Fruit fly (Drosophila melanogaster) whole organism, embryonic: Measurements from ENCODE around the gene CG13297.

Experiments
- Asciz ChIP-seq: fragments of 200-800 bp; sonication (Bioruptor generic); optimal IDR thresholded peaks from 2 replicates; lab custom pipeline; 2017; ENCODE audit warnings: missing biosample characterization, mild to moderate bottlenecking, missing genetic modification characterization, missing genetic modification reagents
- Atf-2 ChIP-seq: fragments of 200-800 bp; sonication (Bioruptor generic); optimal IDR thresholded peaks from 2 replicates; lab custom pipeline; 2016; ENCODE audit warnings: missing biosample characterization, missing genetic modification characterization
- Bteb2 ChIP-seq: fragments of 200-800 bp; sonication (Bioruptor generic); optimal IDR thresholded peaks from 2 replicates; lab custom pipeline; 2016; ENCODE audit warnings: missing biosample characterization, missing genetic modification characterization
- CG10462 ChIP-seq: fragments of 200-800 bp; sonication (Bioruptor generic); optimal IDR thresholded peaks from 2 replicates; lab custom pipeline; 2016; ENCODE audit warnings: missing biosample characterization, missing genetic modification characterization
- CG10543 ChIP-seq: fragments of 200-800 bp; sonication (Bioruptor generic); optimal IDR thresholded peaks from 3 replicates; lab custom pipeline; 2017; ENCODE audit warnings: missing biosample characterization, mild to moderate bottlenecking, missing genetic modification characterization, moderate library complexity
- CG12155 ChIP-seq: fragments of 200-800 bp; sonication (Bioruptor generic); optimal IDR thresholded peaks from 3 replicates; lab custom pipeline; 2016; ENCODE audit warnings: missing biosample characterization, missing genetic modification characterization
- CG12769 ChIP-seq: fragments of 200-800 bp; sonication (Bioruptor generic); optimal IDR thresholded peaks from 2 replicates; lab custom pipeline; 2019; ENCODE audit warnings: missing biosample characterization, mild to moderate bottlenecking, missing genetic modification characterization, moderate library complexity
- CG15011 ChIP-seq: fragments of 200-800 bp; sonication (Bioruptor generic); optimal IDR thresholded peaks from 3 replicates; lab custom pipeline; 2018; ENCODE audit warnings: missing biosample characterization, mild to moderate bottlenecking, missing genetic modification characterization
- CG1792 ChIP-seq: fragments of 200-800 bp; sonication (Bioruptor generic); optimal IDR thresholded peaks from 2 replicates; lab custom pipeline; 2016; ENCODE audit warnings: missing biosample characterization, missing genetic modification characterization
- CG18619 ChIP-seq: fragments of 200-800 bp; sonication (Bioruptor generic); optimal IDR thresholded peaks from 3 replicates; lab custom pipeline; 2017; ENCODE audit warnings: missing biosample characterization, mild to moderate bottlenecking, missing genetic modification characterization
- CG31365 ChIP-seq: fragments of 200-800 bp; sonication (Bioruptor generic); optimal IDR thresholded peaks from 2 replicates; lab custom pipeline; 2018; ENCODE audit warnings: missing biosample characterization, mild to moderate bottlenecking, missing genetic modification characterization
- CG3847 ChIP-seq: fragments of 200-800 bp; sonication (Bioruptor generic); IDR thresholded peaks from 2 replicates; pipeline ENCODE4 v1.3.6; 2022; ENCODE audit warnings: missing biosample characterization, missing genetic modification characterization
- CG4820 ChIP-seq: fragments of 200-800 bp; sonication (Bioruptor generic); optimal IDR thresholded peaks from 3 replicates; lab custom pipeline; 2016; ENCODE audit warnings: missing biosample characterization, missing genetic modification characterization
- CG6791 ChIP-seq: fragments of 200-800 bp; sonication (Bioruptor generic); IDR thresholded peaks from 3 replicates; pipeline ENCODE4 v1.3.6; 2022; ENCODE audit warnings: missing biosample characterization, missing genetic modification characterization; ENCODE audit not compliant: partially characterized antibody
- CG9817 ChIP-seq: fragments of 200-800 bp; sonication (Bioruptor generic); optimal IDR thresholded peaks from 2 replicates; lab custom pipeline; 2018; ENCODE audit warnings: missing biosample characterization, mild to moderate bottlenecking, missing genetic modification characterization, moderate library complexity
- CoRest ChIP-seq: fragments of 200-800 bp; sonication (Bioruptor generic); optimal IDR thresholded peaks from 3 replicates; lab custom pipeline; 2018; ENCODE audit warnings: missing biosample characterization, mild to moderate bottlenecking, missing genetic modification characterization, moderate library complexity
- Dip3 ChIP-seq: fragments of 200-800 bp; sonication (Bioruptor generic); optimal IDR thresholded peaks from 3 replicates; lab custom pipeline; 2016; ENCODE audit warnings: missing biosample characterization, missing genetic modification characterization
- Dll ChIP-seq: fragments of 200-800 bp; sonication (Bioruptor generic); IDR thresholded peaks from 4 replicates; pipeline ENCODE4 v1.3.6; 2022; ENCODE audit warnings: missing biosample characterization, missing genetic modification characterization; ENCODE audit not compliant: partially characterized antibody
- Dp ChIP-seq: fragments of 200-800 bp; sonication (Bioruptor generic); optimal IDR thresholded peaks from 2 replicates; lab custom pipeline; 2018; ENCODE audit warnings: missing biosample characterization, mild to moderate bottlenecking, missing genetic modification characterization, moderate library complexity
- E2f1 ChIP-seq: fragments of 200-800 bp; sonication (Bioruptor generic); IDR thresholded peaks from 2 replicates; pipeline ENCODE4 v1.3.6; 2022; ENCODE audit warnings: missing biosample characterization, missing genetic modification characterization
- Ets97D ChIP-seq: fragments of 200-800 bp; sonication (Bioruptor generic); optimal IDR thresholded peaks from 3 replicates; lab custom pipeline; 2016; ENCODE audit warnings: missing biosample characterization, missing genetic modification characterization
- Fer1 ChIP-seq: fragments of 200-800 bp; sonication (Bioruptor generic); optimal IDR thresholded peaks from 2 replicates; lab custom pipeline; 2017; ENCODE audit warnings: missing biosample characterization, mild to moderate bottlenecking, missing genetic modification characterization
- Fer3 ChIP-seq: fragments of 200-800 bp; sonication (Bioruptor generic); optimal IDR thresholded peaks from 2 replicates; lab custom pipeline; 2018; ENCODE audit warnings: missing biosample characterization, mild to moderate bottlenecking, missing genetic modification characterization, moderate library complexity
- HmgD ChIP-seq: fragments of 200-800 bp; sonication (Bioruptor generic); optimal IDR thresholded peaks from 3 replicates; lab custom pipeline; 2016; ENCODE audit warnings: missing biosample characterization, missing genetic modification characterization
- Hmr ChIP-seq: fragments of 200-800 bp; sonication (Bioruptor generic); optimal IDR thresholded peaks from 3 replicates; lab custom pipeline; 2017; ENCODE audit warnings: mild to moderate bottlenecking, missing biosample characterization, missing genetic modification reagents, missing genetic modification characterization
- Hmx ChIP-seq: fragments of 200-800 bp; sonication (Bioruptor generic); optimal IDR thresholded peaks from 2 replicates; lab custom pipeline; 2016; ENCODE audit warnings: missing biosample characterization, missing genetic modification characterization
- MTF-1 ChIP-seq: fragments of 200-800 bp; sonication (Bioruptor generic); optimal IDR thresholded peaks from 2 replicates; lab custom pipeline; 2018; ENCODE audit warnings: missing biosample characterization, mild to moderate bottlenecking, missing genetic modification characterization, borderline replicate concordance
- Max ChIP-seq: fragments of 200-800 bp; sonication (Bioruptor generic); optimal IDR thresholded peaks from 2 replicates; lab custom pipeline; 2016; ENCODE audit warnings: missing biosample characterization, mild to moderate bottlenecking, missing genetic modification characterization
- Mrtf ChIP-seq: fragments of 200-800 bp; sonication (Bioruptor generic); IDR thresholded peaks from 3 replicates; pipeline ENCODE4 v1.3.6; 2022; ENCODE audit warnings: missing biosample characterization, missing genetic modification characterization
- Rx ChIP-seq: fragments of 200-800 bp; sonication (Bioruptor generic); IDR thresholded peaks from 2 replicates; pipeline ENCODE4 v1.3.6; 2022; ENCODE audit warnings: missing biosample characterization, missing genetic modification characterization
- TFAM ChIP-seq: fragments of 200-800 bp; sonication (Bioruptor generic); optimal IDR thresholded peaks from 2 replicates; lab custom pipeline; 2017; ENCODE audit warnings: missing biosample characterization, missing genetic modification characterization, inconsistent platforms
- Vsx1 ChIP-seq: fragments of 200-800 bp; sonication (Bioruptor generic); optimal IDR thresholded peaks from 2 replicates; lab custom pipeline; 2017; ENCODE audit warnings: missing biosample characterization, mild to moderate bottlenecking, missing genetic modification characterization, missing genetic modification reagents
- Xrp1 ChIP-seq: fragments of 200-800 bp; sonication (Bioruptor generic); IDR thresholded peaks from 2 replicates; pipeline ENCODE4 v1.3.6; 2022; ENCODE audit warnings: missing biosample characterization, missing genetic modification characterization
- cad ChIP-seq: fragments of >200 bp; optimal IDR thresholded peaks from 2 replicates; lab custom pipeline; 2017; ENCODE audit warnings: missing biosample characterization, missing genetic modification characterization
- dysf ChIP-seq: fragments of 200-800 bp; sonication (Bioruptor generic); IDR thresholded peaks from 3 replicates; pipeline ENCODE4 v1.3.6; 2022; ENCODE audit warnings: missing biosample characterization, missing genetic modification characterization
- ftz-f1 ChIP-seq: fragments of 200-800 bp; sonication (Bioruptor generic); optimal IDR thresholded peaks from 2 replicates; lab custom pipeline; 2016; ENCODE audit warnings: missing biosample characterization, missing genetic modification characterization
- hb ChIP-seq: fragments of 200-800 bp; sonication (Bioruptor generic); IDR thresholded peaks from 3 replicates; pipeline ENCODE4 v1.3.6; 2022; ENCODE audit warnings: missing biosample characterization, missing genetic modification characterization; ENCODE audit not compliant: partially characterized antibody
- her ChIP-seq: fragments of 200-800 bp; sonication (Bioruptor generic); optimal IDR thresholded peaks from 2 replicates; lab custom pipeline; 2016; ENCODE audit warnings: missing biosample characterization, missing genetic modification characterization
- hth ChIP-seq: fragments of >200 bp; optimal IDR thresholded peaks from 2 replicates; lab custom pipeline; 2017; ENCODE audit warnings: inconsistent platforms
- inv ChIP-seq: fragments of 200-800 bp; sonication (Bioruptor generic); IDR thresholded peaks from 2 replicates; pipeline ENCODE4 v1.3.6; 2022; ENCODE audit warnings: missing biosample characterization, missing genetic modification characterization; ENCODE audit not compliant: partially characterized antibody
- maf-S ChIP-seq: fragments of 200-800 bp; sonication (Bioruptor generic); optimal IDR thresholded peaks from 2 replicates; lab custom pipeline; 2016; ENCODE audit warnings: missing biosample characterization, missing genetic modification characterization
- otp ChIP-seq: fragments of 200-800 bp; sonication (Bioruptor generic); IDR thresholded peaks from 3 replicates; pipeline ENCODE4, ENCODE4 v1.3.6; 2022; ENCODE audit warnings: missing biosample characterization, missing genetic modification characterization
- pfk ChIP-seq: fragments of 200-800 bp; sonication (Bioruptor generic); optimal IDR thresholded peaks from 2 replicates; lab custom pipeline; 2018; ENCODE audit warnings: missing biosample characterization, mild to moderate bottlenecking, missing genetic modification characterization, moderate library complexity
- pita ChIP-seq: fragments of 200-800 bp; sonication (Bioruptor generic); optimal IDR thresholded peaks from 2 replicates; lab custom pipeline; 2017; ENCODE audit warnings: missing biosample characterization, mild to moderate bottlenecking, missing genetic modification characterization
- sc ChIP-seq, 3 experiments: fragments of >200 bp in 2 of 3; fragments of 200-800 bp in 1 of 3; sonication (Bioruptor generic) in 1 of 3; optimal IDR thresholded peaks; 2 replicates in 2 of 3; 3 replicates in 1 of 3; lab custom pipeline; 2017; ENCODE audit warnings: mild to moderate bottlenecking in 1 of 3, missing biosample characterization in 1 of 3, missing genetic modification characterization in 1 of 3, missing genetic modification reagents in 1 of 3
- sd ChIP-seq: fragments of 200-800 bp; sonication (Bioruptor generic); optimal IDR thresholded peaks from 3 replicates; lab custom pipeline; 2018; ENCODE audit warnings: missing biosample characterization, mild to moderate bottlenecking, missing genetic modification characterization, moderate library complexity
- tgo ChIP-seq: fragments of 200-800 bp; sonication (Bioruptor generic); IDR thresholded peaks from 3 replicates; pipeline ENCODE4 v1.3.6; 2022; ENCODE audit warnings: missing biosample characterization, missing genetic modification characterization
- wek ChIP-seq: fragments of 200-800 bp; sonication (Bioruptor generic); optimal IDR thresholded peaks from 3 replicates; lab custom pipeline; 2018; ENCODE audit warnings: missing biosample characterization, mild to moderate bottlenecking, missing genetic modification characterization, moderate library complexity

Gene CG13297

dm6 chr3L:6192822-6193555 is 35.8 kb upstream of the CG13297 start, which contains the start of the genes Sf3b6 and Tnpo (continued):
- TF ChIP-seq Fer1 (GFP tag; lab: Kevin White, UChicago) (peak; percentile 70), Dp (GFP tag; lab: Kevin White, UChicago) (peak; percentile 21), ftz-f1 (no peak), CG12155 (peak; percentile 91), CG15011 (GFP tag; lab: Kevin White, UChicago) (peak; percentile 74), TFAM (GFP tag; lab: Kevin White, UChicago) (no peak), MTF-1 (GFP tag; lab: Kevin White, UChicago) (no peak), Atf-2 (peak; percentile 55), Ets97D (peak; percentile 78), CG31365 (tag; lab: Kevin White, UChicago) (no peak), Fer3 (tag; lab: Kevin White, UChicago) (no peak), hb (GFP tag; lab: Robert Waterston, UW) (no peak), tgo (GFP tag; lab: Robert Waterston, UW) (peak; percentile 86), wek (GFP tag; lab: Kevin White, UChicago) (no peak), HmgD (peak; percentile 9), CG9817 (tag; lab: Kevin White, UChicago) (peak; percentile 87), CG3847 (GFP tag; lab: Robert Waterston, UW) (peak; percentile 90), Bteb2 (GFP tag; lab: Kevin White, UChicago) (peak; percentile 75), Asciz (GFP tag; lab: Kevin White, UChicago) (no peak), Xrp1 (GFP tag; lab: Robert Waterston, UW) (peak; percentile 82), sc (optimal IDR thresholded peaks at IDR 0.05; lab: Kevin White, UChicago) (no peak), sc (GFP tag; optimal IDR thresholded peaks at IDR 0.05; lab: Kevin White, UChicago) (no peak), dysf (GFP tag; lab: Robert Waterston, UW) (peak; percentile 89), inv (GFP tag; lab: Robert Waterston, UW) (peak; percentile 48; the same call in 1 of the 2 replicates), cad (GFP tag; lab: Kevin White, UChicago) (no peak), Rx (GFP tag; lab: Robert Waterston, UW) (peak; percentile 75), pita (GFP tag; lab: Kevin White, UChicago) (no peak), CG12769 (tag; lab: Kevin White, UChicago) (no peak), her (GFP tag; lab: Kevin White, UChicago) (peak; percentile 9), Vsx1 (no peak), E2f1 (peak; percentile 79), Dip3 (GFP tag; lab: Kevin White, UChicago) (peak; percentile 77), sd (tag; lab: Kevin White, UChicago) (no peak), maf-S (GFP tag; lab: Kevin White, UChicago) (peak; percentile 46), pfk (GFP tag; lab: Kevin White, UChicago) (peak; percentile 8), Hmr (no peak), CoRest (tag; lab: Kevin White, UChicago) (peak; percentile 93), CG1792 (peak; percentile 38), Mrtf (GFP tag; lab: Robert Waterston, UW) (peak; percentile 81), Dll (GFP tag; lab: Robert Waterston, UW) (peak; percentile 84), CG10543 (GFP tag; lab: Kevin White, UChicago) (peak; percentile 84), otp (GFP tag; lab: Robert Waterston, UW) (no peak; the same call in 2 of the 3 replicates), Hmx (GFP tag; lab: Kevin White, UChicago) (peak; percentile 68), CG4820 (peak; percentile 80), Max (GFP tag; lab: Kevin White, UChicago) (peak; percentile 82), hth (lab: Kevin White, UChicago) (no peak), CG18619 (GFP tag; lab: Kevin White, UChicago) (peak; percentile 83), CG10462 (GFP tag; lab: Kevin White, UChicago) (peak; percentile 64), CG6791 (GFP tag; lab: Robert Waterston, UW) (peak; percentile 43; the same call in 1 of the 3 replicates)
